Fruit fly (Drosophila melanogaster) whole organism, prepupa: ENCODE results near the gene Tlk.
"Not testable (repeated sequence)": the region's sequence is repeated elsewhere in the genome, so short reads cannot be mapped to it uniquely, and the experiment has no call there.

ENCODE experiments used
- CG10669 ChIP-seq: fragments of 200-800 bp; sonication (Bioruptor generic); optimal IDR thresholded peaks from 3 replicates; lab custom pipeline; 2018; ENCODE audit warnings: missing biosample characterization, mild to moderate bottlenecking, missing genetic modification characterization, moderate library complexity
- CG31627 ChIP-seq: fragments of 200-800 bp; sonication (Bioruptor generic); optimal IDR thresholded peaks from 3 replicates; lab custom pipeline; 2016; ENCODE audit warnings: missing biosample characterization, missing genetic modification characterization
- CG4318 ChIP-seq: fragments of 200-800 bp; sonication (Bioruptor generic); optimal IDR thresholded peaks from 3 replicates; lab custom pipeline; 2017; ENCODE audit warnings: missing biosample characterization, mild to moderate bottlenecking, missing genetic modification characterization
- CG6276 ChIP-seq: fragments of 200-800 bp; sonication (Bioruptor generic); optimal IDR thresholded peaks from 2 replicates; lab custom pipeline; 2017; ENCODE audit warnings: missing biosample characterization, mild to moderate bottlenecking, missing genetic modification characterization
- CG9139 ChIP-seq: fragments of 200-800 bp; sonication (Bioruptor generic); optimal IDR thresholded peaks from 3 replicates; lab custom pipeline; 2017; ENCODE audit warnings: missing biosample characterization, mild to moderate bottlenecking, missing genetic modification characterization
- Eip75B ChIP-seq: fragments of 200-800 bp; sonication (Bioruptor generic); optimal IDR thresholded peaks from 3 replicates; lab custom pipeline; 2016; ENCODE audit warnings: missing biosample characterization, missing genetic modification characterization
- Ets21C ChIP-seq: fragments of 200-800 bp; sonication (Bioruptor generic); optimal IDR thresholded peaks from 3 replicates; lab custom pipeline; 2016; ENCODE audit warnings: missing biosample characterization, missing genetic modification characterization
- lz ChIP-seq: fragments of 200-800 bp; sonication (Bioruptor generic); optimal IDR thresholded peaks from 3 replicates; lab custom pipeline; 2016; ENCODE audit warnings: missing biosample characterization, missing genetic modification characterization
- net ChIP-seq: fragments of 200-800 bp; sonication (Bioruptor generic); optimal IDR thresholded peaks from 3 replicates; lab custom pipeline; 2016; ENCODE audit warnings: missing biosample characterization, missing genetic modification characterization
- pdm3 ChIP-seq: fragments of 200-800 bp; sonication (Bioruptor generic); optimal IDR thresholded peaks from 3 replicates; lab custom pipeline; 2016; ENCODE audit warnings: missing biosample characterization, missing genetic modification characterization
- topi ChIP-seq: fragments of 200-800 bp; sonication (Bioruptor generic); optimal IDR thresholded peaks from 3 replicates; lab custom pipeline; 2016; ENCODE audit warnings: missing biosample characterization, missing genetic modification characterization

dm6 chrX:3802016-3802415 is 82.2 kb downstream of the Tlk start, which contains the start of gene fd3F:
- TF ChIP-seq CG9139 (GFP tag; lab: Kevin White, UChicago); lz (GFP tag; lab: Kevin White, UChicago); CG10669; CG31627 (GFP tag; lab: Kevin White, UChicago); Ets21C; Eip75B (GFP tag; lab: Kevin White, UChicago); CG6276 (GFP tag; lab: Kevin White, UChicago); CG4318 (GFP tag; lab: Kevin White, UChicago); pdm3; net (GFP tag; lab: Kevin White, UChicago); topi (GFP tag; lab: Kevin White, UChicago): not testable (repeated sequence)
